Fruit fly (Drosophila melanogaster): ENCODE results near the gene CG17928.

Gene CG17928

dm6 chr2L:16826872-16827506 lies 35.6 kb downstream of the CG17928 start, which contains the start of gene AspRS-m (continued):
- TF ChIP-seq CG17328 (GFP tag; IDR thresholded peaks at IDR 0.05), result no peak

DNA sequence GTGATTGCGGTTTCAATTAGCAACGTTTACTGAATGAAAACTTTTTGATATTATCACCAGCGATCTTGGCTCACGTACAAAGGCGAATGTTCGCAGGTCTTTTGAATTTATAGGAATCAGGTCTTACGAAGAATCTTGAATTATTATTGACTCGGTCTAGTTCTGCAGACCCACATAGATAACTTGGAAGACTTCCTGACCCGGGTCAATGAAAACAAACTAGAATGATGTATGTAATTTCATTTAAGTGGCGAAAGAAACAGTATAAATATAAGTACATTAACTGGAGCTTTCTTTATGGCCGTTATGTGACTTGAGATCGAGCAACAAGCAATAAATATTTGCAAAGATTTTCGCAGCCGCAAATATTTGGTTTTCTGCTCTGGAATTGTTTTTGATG lies 43.0 kb downstream of the CG17928 start, which contains the start of gene CG13282:
Gene CG13282, minus strand, starts transcription at position 101 of the 400 bp plus-strand sequence.
- TF ChIP-seq Sry-δ (GFP tag; optimal IDR thresholded peaks at IDR 0.05) (no peak), z (GFP tag; IDR thresholded peaks at IDR 0.05) (no peak), gfzf (GFP tag; optimal IDR thresholded peaks at IDR 0.05) (no peak), ara (GFP tag; IDR thresholded peaks at IDR 0.05) (no peak), CG8924 (tag; optimal IDR thresholded peaks at IDR 0.05) (no peak), tx (GFP tag; optimal IDR thresholded peaks at IDR 0.05) (no peak), MBD-R2 (GFP tag; IDR thresholded peaks at IDR 0.05) (no peak), CG9817 (tag; optimal IDR thresholded peaks at IDR 0.05) (no peak), CG12155 (GFP tag; optimal IDR thresholded peaks at IDR 0.05) (no peak), Deaf1 (tag; optimal IDR thresholded peaks at IDR 0.05) (no peak), dimm (GFP tag; IDR thresholded peaks at IDR 0.05) (no peak), CG34422 (GFP tag; IDR thresholded peaks at IDR 0.05) (no peak), run (tag; optimal IDR thresholded peaks at IDR 0.05) (no peak)

DNA sequence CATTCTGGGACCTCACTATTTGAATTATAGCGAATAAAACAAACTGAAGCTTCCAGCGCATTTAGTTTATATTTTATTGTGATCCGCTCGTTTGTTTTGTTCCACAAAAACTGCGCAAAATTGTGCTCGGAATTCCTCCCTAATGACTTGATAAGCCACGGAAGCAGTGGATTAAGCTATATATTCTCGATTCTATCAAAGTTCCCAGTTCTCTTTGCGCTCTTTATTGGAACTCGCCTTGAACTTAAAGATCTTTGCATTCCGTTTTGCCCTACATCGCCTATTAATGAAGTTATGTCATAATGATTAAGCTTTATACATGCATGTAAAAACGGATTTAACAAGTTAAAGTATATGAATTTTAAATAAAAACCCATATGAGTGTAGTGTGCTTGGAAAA lies 45.8 kb downstream of the CG17928 start, which contains the start of gene Nepl9:
Gene Nepl9, minus strand, starts transcription at position 101 of the 400 bp plus-strand sequence.
- TF ChIP-seq CG17186 (GFP tag; optimal IDR thresholded peaks at IDR 0.05) (no peak), Pdp1 (GFP tag; optimal IDR thresholded peaks at IDR 0.05) (peak in 1 of 2 experiments; percentile 5), nom (GFP tag; optimal IDR thresholded peaks at IDR 0.05) (no peak), CG34224 (GFP tag; IDR thresholded peaks at IDR 0.05; ENCODE audit: partially characterized antibody) (no peak)

DNA sequence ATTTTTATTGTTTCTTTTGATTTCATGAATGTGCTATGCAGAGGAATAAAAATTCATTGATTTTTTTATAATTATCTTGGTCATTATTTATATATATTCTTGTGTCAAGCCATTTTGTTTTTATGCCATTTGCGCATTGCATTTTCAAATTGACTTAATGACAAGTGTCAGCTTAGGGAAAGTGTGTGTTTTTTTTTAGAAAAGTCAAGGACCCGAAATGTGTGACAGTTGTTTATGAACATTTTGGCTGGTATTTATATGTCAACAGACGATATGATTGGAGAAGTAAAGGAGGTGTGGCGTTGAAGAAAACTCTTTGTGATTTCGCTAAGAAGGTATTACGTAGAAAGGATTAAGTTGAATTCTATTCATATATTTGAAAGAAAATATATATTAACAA lies 46.3 kb downstream of the CG17928 start, which contains the start of the genes SclA and SclB:
Gene SclA, plus strand, starts transcription at position 301 of the 400 bp plus-strand sequence.
Gene SclB, plus strand, starts transcription at position 301 of the 400 bp plus-strand sequence.
- no peak for TF ChIP-seq tll (GFP tag; optimal IDR thresholded peaks at IDR 0.05)
- no peak for TF ChIP-seq Six4 (GFP tag; optimal IDR thresholded peaks at IDR 0.05)
- no peak for TF ChIP-seq NC2β (GFP tag; optimal IDR thresholded peaks at IDR 0.05)
- no peak for TF ChIP-seq CG18599 (GFP tag; optimal IDR thresholded peaks at IDR 0.05)
- TF ChIP-seq Aef1 (GFP tag; IDR thresholded peaks at IDR 0.05), result no peak
- no peak for TF ChIP-seq trh (GFP tag; optimal IDR thresholded peaks at IDR 0.05)
- no peak for TF ChIP-seq CG14014 (GFP tag; IDR thresholded peaks at IDR 0.05)
- TF ChIP-seq Hey (tag; optimal IDR thresholded peaks at IDR 0.05), result no peak
- no peak for TF ChIP-seq hbn (GFP tag; IDR thresholded peaks at IDR 0.05; ENCODE audit: partially characterized antibody)
- no peak for TF ChIP-seq ATbp (GFP tag; optimal IDR thresholded peaks at IDR 0.05)
- no peak for TF ChIP-seq BEAF-32 (GFP tag; optimal IDR thresholded peaks at IDR 0.05)
- TF ChIP-seq CG13424 (tag; optimal IDR thresholded peaks at IDR 0.05), result no peak

- TF ChIP-seq Max (GFP tag; optimal IDR thresholded peaks at IDR 0.05), result no peak
- TF ChIP-seq ind (GFP tag; optimal IDR thresholded peaks at IDR 0.05), result no peak
- TF ChIP-seq chinmo (GFP tag; IDR thresholded peaks at IDR 0.05; ENCODE audit: partially characterized antibody), result 0 out of 4 replicates have a peak, but pooled peaks have one; percentile 44
- no peak for TF ChIP-seq CG18262 (tag; optimal IDR thresholded peaks at IDR 0.05)
- TF ChIP-seq nau (GFP tag; optimal IDR thresholded peaks at IDR 0.05), result peak; percentile 7
- TF ChIP-seq CG33557 (GFP tag; optimal IDR thresholded peaks at IDR 0.05), result no peak
- TF ChIP-seq cad (GFP tag; optimal IDR thresholded peaks at IDR 0.05), result no peak
- TF ChIP-seq chif (GFP tag; optimal IDR thresholded peaks at IDR 0.05), result no peak
- peak; percentile 92 for TF ChIP-seq sd (tag; optimal IDR thresholded peaks at IDR 0.05)
These were observed 48.3 kb downstream of the CG17928 start for dm6 chr2L:16839665-16840064.
